Fruit fly (Drosophila melanogaster): ENCODE data around the gene Remo.
A peak's percentile ranks its signal among the peaks of the same experiment; 100 is the strongest.

The Remo gene

DNA sequence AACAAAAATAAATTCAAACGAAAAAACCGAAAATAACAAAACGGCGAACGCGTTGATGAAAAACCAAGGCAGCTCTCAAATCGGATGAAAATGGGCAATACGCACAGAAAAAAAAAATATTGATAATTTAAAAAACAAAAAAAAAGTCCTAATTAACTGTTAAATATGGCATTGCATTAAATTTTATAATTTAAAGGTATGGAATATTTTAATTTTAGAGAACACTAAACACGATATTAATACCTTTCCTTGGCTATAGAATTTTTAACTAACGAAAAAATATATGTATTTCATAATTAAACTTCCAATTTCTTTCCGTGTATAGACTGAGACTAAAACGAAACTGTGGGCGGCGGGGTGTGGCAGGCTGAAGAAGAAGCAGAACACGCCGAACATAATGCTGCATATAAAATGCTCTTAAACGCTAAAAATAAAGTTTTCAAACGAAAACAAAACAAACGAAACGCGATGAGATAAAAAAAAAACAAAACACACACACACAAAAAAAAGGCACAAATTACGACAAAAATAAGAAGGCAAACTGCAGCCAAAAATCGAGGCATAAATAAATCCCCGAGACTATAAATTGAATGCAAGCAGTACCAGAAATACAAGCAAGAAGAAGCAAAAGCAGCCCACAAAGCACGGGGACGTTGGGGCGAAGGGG is 13.3 kb upstream of the Remo start (continued):
- TF ChIP-seq CG12769 (tag; optimal IDR thresholded peaks at IDR 0.05) (no peak), PHDP (tag; optimal IDR thresholded peaks at IDR 0.05) (peak; percentile 70), D (optimal IDR thresholded peaks at IDR 0.05) (no peak), D (GFP tag; optimal IDR thresholded peaks at IDR 0.05) (peak; percentile 53), fd64A (GFP tag; optimal IDR thresholded peaks at IDR 0.05) (no peak), Dbx (GFP tag; IDR thresholded peaks at IDR 0.05) (peak; percentile 30; the same call in 1 of the 3 replicates), CG8478 (optimal IDR thresholded peaks at IDR 0.05) (no peak), cas (GFP tag; IDR thresholded peaks at IDR 0.05) (no peak), CkIIα-i1 (GFP tag; IDR thresholded peaks at IDR 0.05) (no peak), croc (GFP tag; conservative IDR thresholded peaks at IDR 0.05) (peak; percentile 33; the same call in 1 of the 3 replicates), CG33213 (GFP tag; optimal IDR thresholded peaks at IDR 0.05) (no peak), CG11085 (GFP tag; IDR thresholded peaks at IDR 0.05) (no peak), Asciz (GFP tag; optimal IDR thresholded peaks at IDR 0.05) (peak; percentile 49), tna (GFP tag; IDR thresholded peaks at IDR 0.05; ENCODE audit: partially characterized antibody) (no peak), CG12071 (GFP tag; optimal IDR thresholded peaks at IDR 0.05) (no peak), fd3F (GFP tag; optimal IDR thresholded peaks at IDR 0.05) (peak; percentile 32), Deaf1 (tag; optimal IDR thresholded peaks at IDR 0.05) (peak; percentile 50), Oaz (GFP tag; IDR thresholded peaks at IDR 0.05) (0 out of 2 replicates have a peak, but pooled peaks have one; percentile 9), al (GFP tag; IDR thresholded peaks at IDR 0.05) (peak; percentile 32; the same call in 1 of the 2 replicates), Hsf (GFP tag; optimal IDR thresholded peaks at IDR 0.05) (peak; percentile 30), ttk (GFP tag; IDR thresholded peaks at IDR 0.05) (no peak), sna (GFP tag; IDR thresholded peaks at IDR 0.05; ENCODE audit: partially characterized antibody) (no peak), ken (GFP tag; IDR thresholded peaks at IDR 0.05) (no peak), org-1 (GFP tag; optimal IDR thresholded peaks at IDR 0.05) (peak; percentile 14), CG3726 (GFP tag; IDR thresholded peaks at IDR 0.05) (0 out of 3 replicates have a peak, but pooled peaks have one; percentile 39), stwl (tag; optimal IDR thresholded peaks at IDR 0.05) (no peak), wek (GFP tag; optimal IDR thresholded peaks at IDR 0.05) (no peak), CG9727 (GFP tag; optimal IDR thresholded peaks at IDR 0.05) (peak; percentile 54), CG31224 (GFP tag; IDR thresholded peaks at IDR 0.05) (peak; percentile 31; the same call in 1 of the 2 replicates), Meics (GFP tag; optimal IDR thresholded peaks at IDR 0.05) (peak; percentile 58), CG10431 (GFP tag; optimal IDR thresholded peaks at IDR 0.05) (no peak), ham (GFP tag; IDR thresholded peaks at IDR 0.05) (no peak), CG32772 (GFP tag; IDR thresholded peaks at IDR 0.05) (peak; percentile 41; the same call in 1 of the 2 replicates), MBD-R2 (GFP tag; IDR thresholded peaks at IDR 0.05) (no peak), CG7556 (GFP tag; optimal IDR thresholded peaks at IDR 0.05) (peak; percentile 63), CG13775 (GFP tag; optimal IDR thresholded peaks at IDR 0.05) (peak; percentile 22), CG4854 (GFP tag; optimal IDR thresholded peaks at IDR 0.05) (no peak), CG16815 (GFP tag; optimal IDR thresholded peaks at IDR 0.05) (peak; percentile 32), unc-4 (GFP tag; IDR thresholded peaks at IDR 0.05; ENCODE audit: partially characterized antibody) (no peak), phol (tag; optimal IDR thresholded peaks at IDR 0.05) (peak; percentile 81), sisA (GFP tag; IDR thresholded peaks at IDR 0.05) (peak; percentile 57), CG16813 (GFP tag; IDR thresholded peaks at IDR 0.05; ENCODE audit: partially characterized antibody) (no peak), fd96Cb (tag; optimal IDR thresholded peaks at IDR 0.05) (peak; percentile 72), cwo (GFP tag; optimal IDR thresholded peaks at IDR 0.05) (peak; percentile 39), cato (GFP tag; optimal IDR thresholded peaks at IDR 0.05; ENCODE audit: borderline replicate concordance) (peak; percentile 5), hb (GFP tag; IDR thresholded peaks at IDR 0.05; ENCODE audit: partially characterized antibody) (no peak), rib (GFP tag; IDR thresholded peaks at IDR 0.05) (no peak), Ssrp (tag; optimal IDR thresholded peaks at IDR 0.05) (peak; percentile 80), CG2678 (tag; optimal IDR thresholded peaks at IDR 0.05) (peak; percentile 88), Rx (GFP tag; IDR thresholded peaks at IDR 0.05) (no peak)
